Worm (Caenorhabditis elegans): Measurements from ENCODE around the gene Y94H6A.5.

DNA sequence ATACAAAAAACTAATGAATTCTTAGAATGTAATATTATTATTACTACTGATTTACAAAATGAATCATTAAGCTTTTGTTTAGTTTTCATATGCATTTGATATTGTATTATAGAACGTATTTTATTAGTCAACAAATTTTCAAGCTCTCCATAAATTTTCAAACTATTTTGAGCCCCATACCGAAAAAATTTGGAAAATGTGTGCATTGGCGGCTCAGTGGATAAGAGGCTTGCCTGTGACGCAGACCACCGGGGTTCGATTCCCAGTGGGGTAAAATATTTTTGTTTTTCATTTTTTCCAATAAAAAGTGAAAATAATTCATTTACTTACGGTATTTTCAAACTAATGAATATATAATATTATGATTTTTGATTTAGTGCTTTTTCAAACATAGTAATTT is 34.7 kb upstream of the Y94H6A.5 start:
- no peak for TF ChIP-seq ama-1 (optimal IDR thresholded peaks at IDR 0.05)
- TF ChIP-seq flt-1 (GFP tag; IDR thresholded peaks at IDR 0.05): no peak
- TF ChIP-seq tra-4 (tag; optimal IDR thresholded peaks at IDR 0.05): no peak
- TF ChIP-seq tbx-11 (GFP tag; IDR thresholded peaks at IDR 0.05): no peak
- TF ChIP-seq ceh-13 (GFP tag; optimal IDR thresholded peaks at IDR 0.05): no peak
- no peak for TF ChIP-seq B0310.2 (tag; optimal IDR thresholded peaks at IDR 0.05)
- TF ChIP-seq scrt-1 (GFP tag; IDR thresholded peaks at IDR 0.05): no peak
- no peak for TF ChIP-seq hmbx-1 (tag; optimal IDR thresholded peaks at IDR 0.05)
- TF ChIP-seq sea-1 (GFP tag; conservative IDR thresholded peaks at IDR 0.05): no peak
- TF ChIP-seq F13C5.2 (tag; optimal IDR thresholded peaks at IDR 0.05): no peak
- no peak for TF ChIP-seq tbx-37 (GFP tag; conservative IDR thresholded peaks at IDR 0.05)
- TF ChIP-seq pes-1 (GFP tag; IDR thresholded peaks at IDR 0.05): no peak
